Fruit fly (Drosophila melanogaster): ENCODE data around the gene CG4611.

- TF ChIP-seq CG7045 (GFP tag; optimal IDR thresholded peaks at IDR 0.05) = no peak
- no peak for TF ChIP-seq Clk (GFP tag; optimal IDR thresholded peaks at IDR 0.05)
These were observed 42.7 kb downstream of the CG4611 start for dm6 chr3L:5178903-5179302.

Data from whole organism, adult.